Worm (Caenorhabditis elegans): ENCODE results near the gene C38D9.2.

C38D9.2 gene

DNA sequence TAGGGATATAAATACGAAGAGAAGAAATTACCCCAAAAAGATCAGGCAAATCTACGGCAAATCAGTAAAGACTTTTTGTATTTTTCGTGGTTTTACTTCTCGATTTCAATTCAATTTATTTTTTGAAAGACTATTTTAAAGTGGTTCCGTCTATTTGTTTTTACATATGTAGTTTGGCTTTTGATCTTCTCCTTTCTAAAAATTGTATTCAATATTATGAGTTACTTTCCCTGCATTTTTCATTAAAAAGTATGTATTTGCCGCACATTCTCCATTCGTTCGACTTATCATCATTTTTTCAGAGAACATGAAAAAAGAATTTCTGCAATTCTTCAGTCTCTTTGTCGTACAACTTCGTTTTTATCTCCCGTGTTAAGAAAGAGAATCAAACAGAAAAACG lies at the start of gene C38D9.2:
Gene C38D9.2, plus strand, starts transcription at position 301 of the 400 bp plus-strand sequence.
- TF ChIP-seq unc-62 (GFP tag; optimal IDR thresholded peaks at IDR 0.05), result no peak

DNA sequence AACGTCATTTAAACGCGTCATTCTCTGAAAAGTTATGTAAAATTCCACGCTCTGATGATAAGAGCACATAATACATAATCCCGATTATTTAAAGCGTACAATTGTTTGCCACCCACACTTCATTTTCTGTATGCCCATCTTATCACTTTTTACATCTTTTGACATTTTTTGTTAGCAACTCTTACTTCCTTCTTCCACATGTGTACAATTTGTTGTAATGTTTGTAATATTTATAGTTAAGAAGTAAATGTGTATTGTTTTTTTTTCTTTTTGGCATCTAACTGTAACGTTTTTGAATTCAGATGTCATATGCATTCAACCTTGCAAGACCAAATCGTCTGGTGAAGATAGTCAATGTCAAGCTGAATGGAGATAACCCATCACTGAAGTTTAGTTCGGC lies 46.2 kb upstream of the C38D9.2 start, which contains the start of gene fbxa-136:
Gene fbxa-136, plus strand, starts transcription at position 301 of the 400 bp plus-strand sequence.
- TF ChIP-seq unc-62 (GFP tag; optimal IDR thresholded peaks at IDR 0.05), result no peak

DNA sequence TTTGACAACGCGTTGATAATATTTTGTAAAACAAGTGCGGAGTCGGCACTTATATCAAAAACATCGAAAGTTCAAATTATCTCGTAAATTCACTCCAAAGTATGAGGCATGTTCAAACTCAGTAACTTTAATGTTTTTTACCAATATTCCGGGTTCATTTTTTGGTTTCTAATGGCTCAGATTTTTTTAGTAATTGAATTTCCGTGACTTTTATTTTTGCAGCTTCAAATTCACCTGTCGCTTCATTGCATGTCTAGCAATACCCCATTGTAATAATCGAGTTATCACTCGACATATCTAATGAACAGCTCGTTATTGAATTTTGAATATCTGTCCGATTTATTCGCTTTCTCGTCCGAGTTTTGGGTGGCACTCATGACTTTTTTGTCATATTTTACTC lies 39.2 kb upstream of the C38D9.2 start, which contains the start of gene srz-90:
Gene srz-90, plus strand, starts transcription at position 301 of the 400 bp plus-strand sequence.
- no peak for TF ChIP-seq unc-62 (GFP tag; optimal IDR thresholded peaks at IDR 0.05)

DNA sequence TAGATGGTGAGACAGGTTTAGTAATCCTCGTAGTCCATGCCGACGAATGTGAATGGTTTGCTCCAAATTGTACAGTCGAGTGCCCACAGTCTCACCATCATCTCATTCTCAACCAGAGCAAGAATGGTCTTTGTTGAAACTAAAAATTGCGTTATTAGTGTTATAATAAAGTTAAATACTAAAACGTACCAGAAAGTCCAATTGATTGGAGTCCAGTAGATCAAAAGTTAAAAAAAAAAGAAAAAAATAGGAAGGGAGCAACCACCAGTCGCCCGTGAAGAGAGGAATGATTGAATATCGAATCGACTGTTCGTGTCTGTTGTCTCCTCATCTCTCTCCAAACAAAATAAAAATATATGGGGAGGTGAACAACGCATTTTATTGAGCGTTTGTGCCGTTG lies 36.5 kb upstream of the C38D9.2 start, which contains the start of gene C18D4.12:
Gene C18D4.12, minus strand, starts transcription at position 101 of the 400 bp plus-strand sequence.
- TF ChIP-seq unc-62 (GFP tag; optimal IDR thresholded peaks at IDR 0.05), result no peak

DNA sequence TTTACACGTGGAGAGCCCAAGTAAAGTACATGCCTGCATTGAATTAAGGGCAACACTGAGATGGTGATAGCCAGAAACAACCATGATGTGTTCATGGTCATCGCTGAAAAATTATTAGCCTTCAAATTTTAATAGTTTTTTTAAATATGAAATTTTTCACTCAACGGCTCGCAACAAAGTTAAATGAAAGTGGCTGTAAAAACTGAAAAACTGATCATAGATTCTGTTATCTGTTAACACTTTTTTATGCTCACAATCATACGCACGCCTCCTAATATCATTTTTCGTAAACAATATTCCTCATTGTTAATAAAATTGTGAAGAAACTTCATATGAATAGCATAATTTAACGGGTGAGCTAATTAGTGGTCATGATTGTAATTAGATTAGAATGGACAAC lies 35.5 kb upstream of the C38D9.2 start, which contains the start of gene C18D4.4:
Gene C18D4.4, minus strand, starts transcription at position 101 of the 400 bp plus-strand sequence.
- no peak for TF ChIP-seq unc-62 (GFP tag; optimal IDR thresholded peaks at IDR 0.05)

DNA sequence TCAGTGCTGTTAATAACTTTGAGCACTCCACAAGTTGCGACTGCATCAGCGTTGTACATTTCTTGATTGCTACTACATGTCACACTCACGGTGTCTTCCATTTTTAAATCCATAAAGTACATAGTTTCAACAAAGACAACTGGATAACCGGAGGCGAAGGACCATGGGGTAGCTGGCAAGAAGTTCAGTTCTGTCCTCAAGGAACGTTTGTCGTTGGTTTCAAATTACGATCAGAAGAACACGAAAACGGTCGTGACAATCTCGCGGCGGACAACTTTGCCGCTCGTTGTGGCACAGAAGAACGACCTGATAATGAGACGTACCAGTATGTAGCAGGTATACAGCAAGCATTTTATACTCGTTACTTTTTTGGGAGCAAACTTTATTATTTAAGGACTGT lies 34.3 kb upstream of the C38D9.2 start, which contains the start of gene C18D4.3:
Gene C18D4.3, minus strand, starts transcription at position 101 of the 400 bp plus-strand sequence.
- no peak for TF ChIP-seq unc-62 (GFP tag; optimal IDR thresholded peaks at IDR 0.05)

DNA sequence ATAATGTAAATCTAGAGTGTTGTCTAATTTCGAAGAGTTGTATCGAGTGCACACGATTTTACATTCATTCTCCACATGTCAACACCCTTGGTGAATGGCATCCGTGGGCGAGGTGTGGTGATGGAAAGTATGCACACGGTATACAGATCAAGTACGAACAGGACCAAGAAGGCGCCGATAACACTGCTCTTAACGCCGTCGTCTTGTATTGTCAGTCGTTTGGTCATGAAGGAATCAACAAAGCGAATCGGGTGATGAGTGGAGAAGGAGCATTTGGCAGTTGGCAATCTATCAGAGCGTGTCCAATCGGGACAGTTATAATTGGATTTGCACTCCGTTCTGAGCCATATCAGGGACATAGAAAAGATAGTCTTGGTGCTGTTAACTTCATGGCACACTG lies 33.8 kb upstream of the C38D9.2 start:
- TF ChIP-seq unc-62 (GFP tag; optimal IDR thresholded peaks at IDR 0.05), result no peak

DNA sequence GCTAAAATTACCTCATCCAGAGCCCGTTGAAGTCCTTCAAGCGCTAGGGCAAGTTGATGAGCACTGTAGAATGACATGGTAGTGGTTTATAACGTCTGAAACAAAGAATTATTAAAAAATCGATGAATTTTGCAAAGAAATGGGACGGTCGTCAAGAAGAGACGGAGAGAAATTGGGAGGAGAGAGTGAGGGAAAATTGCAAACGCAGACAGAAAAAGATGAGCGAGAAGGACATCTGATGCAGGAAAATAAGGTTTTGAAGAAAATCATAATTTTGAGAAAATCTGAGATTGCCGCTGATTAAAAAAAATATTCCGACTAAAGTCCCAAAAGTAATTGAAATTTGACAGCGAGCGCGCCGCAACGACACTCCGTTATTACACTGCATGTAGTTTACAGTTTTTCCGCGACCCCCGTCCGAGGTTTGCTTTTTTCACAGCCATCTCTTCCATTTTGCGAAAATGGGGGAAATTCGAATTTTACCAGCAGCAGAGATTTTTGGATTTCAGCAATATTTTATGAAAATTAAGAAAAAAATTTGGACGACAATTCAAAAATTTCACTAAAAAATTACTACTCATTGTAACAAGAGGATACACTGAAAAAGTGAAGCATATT lies 28.6 kb upstream of the C38D9.2 start, which contains the start of gene C18D4.6:
Gene C18D4.6, minus strand, starts transcription at position 97 of the 618 bp plus-strand sequence.
- no peak for TF ChIP-seq unc-62 (GFP tag; optimal IDR thresholded peaks at IDR 0.05)

DNA sequence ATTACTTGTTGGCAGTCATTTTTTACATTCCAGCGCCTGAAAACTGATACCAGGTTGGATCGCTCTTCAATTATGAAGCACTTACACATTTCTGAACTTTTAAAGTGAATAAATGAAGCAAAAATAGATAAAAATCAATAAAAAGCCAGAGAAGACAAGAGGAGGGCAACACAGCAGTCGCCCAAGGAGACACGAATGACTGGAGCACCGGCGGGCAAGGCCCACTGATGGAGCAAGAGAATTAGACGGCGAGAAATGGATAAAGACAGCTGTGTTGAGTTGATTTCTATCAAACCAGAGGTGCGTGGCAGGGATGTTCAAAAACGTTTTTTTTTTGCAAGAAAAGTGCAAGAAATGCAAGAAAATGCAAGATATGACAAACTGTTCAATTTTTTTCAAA lies 27.7 kb upstream of the C38D9.2 start:
- TF ChIP-seq unc-62 (GFP tag; optimal IDR thresholded peaks at IDR 0.05), result no peak

DNA sequence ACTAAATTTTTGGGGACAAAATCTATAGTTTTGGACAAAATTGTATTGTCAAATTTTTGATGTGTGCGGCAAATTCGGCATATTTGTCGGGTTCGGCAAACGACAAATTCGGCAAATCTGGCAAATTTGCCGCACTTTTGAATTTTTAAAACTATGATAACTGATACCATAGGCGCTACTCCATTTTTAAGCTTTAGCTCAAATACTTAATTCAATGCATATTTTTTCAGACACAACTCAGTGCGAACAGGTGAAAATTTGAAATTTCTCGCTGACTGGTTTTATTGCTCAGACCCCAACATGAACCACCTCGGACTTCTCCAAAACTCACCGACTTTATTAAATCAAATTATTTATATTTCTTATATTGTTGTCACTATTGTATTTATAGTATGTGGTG lies 26.7 kb upstream of the C38D9.2 start, which contains the start of gene srz-25:
Gene srz-25, plus strand, starts transcription at position 301 of the 400 bp plus-strand sequence.
- TF ChIP-seq unc-62 (GFP tag; optimal IDR thresholded peaks at IDR 0.05), result no peak

DNA sequence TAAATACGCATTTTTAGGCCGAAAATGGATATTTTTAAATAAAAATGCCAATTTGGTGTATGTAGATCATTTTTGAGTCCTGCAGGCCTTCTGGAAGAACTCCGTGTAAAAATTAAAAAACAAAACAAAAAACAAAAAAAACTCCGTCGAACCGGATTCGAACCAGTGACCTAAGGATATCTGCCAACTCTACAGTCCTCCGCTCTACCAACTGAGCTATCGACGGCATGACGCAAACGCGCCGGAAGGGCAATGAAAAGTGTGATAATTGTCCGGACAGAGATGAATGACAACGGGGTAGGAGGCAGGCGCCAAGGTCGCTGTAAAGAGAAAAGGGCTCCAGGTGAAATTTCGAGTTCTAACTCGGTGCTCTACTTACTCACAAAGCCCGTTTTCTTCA lies 24.6 kb upstream of the C38D9.2 start:
- TF ChIP-seq unc-62 (GFP tag; optimal IDR thresholded peaks at IDR 0.05), result no peak

DNA sequence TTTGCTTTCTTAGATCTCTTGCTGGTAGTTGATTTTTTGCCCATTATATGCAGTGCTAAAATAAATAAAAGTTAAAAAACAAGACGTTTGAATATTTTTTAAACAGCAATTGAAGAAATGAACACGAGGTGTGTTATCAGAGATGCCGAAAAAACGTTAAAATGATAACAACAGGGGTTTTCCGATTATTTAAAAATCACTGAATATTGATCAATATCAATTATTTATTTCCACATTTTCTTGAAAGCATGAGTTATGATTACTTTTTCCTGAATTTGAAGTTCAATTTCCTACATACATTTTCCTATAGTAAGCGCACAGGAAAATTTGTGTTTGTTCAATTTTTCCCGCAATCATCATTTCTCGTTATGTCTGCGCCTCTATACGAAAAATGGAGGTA lies 20.0 kb upstream of the C38D9.2 start:
- TF ChIP-seq unc-62 (GFP tag; optimal IDR thresholded peaks at IDR 0.05), result no peak

DNA sequence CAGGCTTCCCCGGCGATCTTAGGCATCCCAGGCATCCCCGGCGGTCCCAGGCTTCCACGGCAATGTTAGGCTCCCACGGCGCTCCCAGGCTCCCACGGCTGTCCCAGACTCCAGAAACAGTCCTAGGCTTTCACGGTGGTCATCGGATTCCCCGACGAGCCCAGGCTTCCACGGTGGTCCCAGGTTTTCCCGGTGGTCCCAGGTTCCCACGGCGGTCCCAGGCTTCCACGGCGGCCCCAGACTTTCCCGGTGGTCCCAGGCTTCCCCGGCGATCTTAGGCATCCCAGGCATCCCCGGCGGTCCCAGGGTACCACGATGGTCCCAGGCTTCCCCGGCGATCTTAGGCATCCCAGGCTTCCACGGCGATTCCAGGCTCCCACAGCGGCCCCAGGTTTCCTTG lies 18.3 kb upstream of the C38D9.2 start:
- TF ChIP-seq unc-62 (GFP tag; optimal IDR thresholded peaks at IDR 0.05), result no peak

DNA sequence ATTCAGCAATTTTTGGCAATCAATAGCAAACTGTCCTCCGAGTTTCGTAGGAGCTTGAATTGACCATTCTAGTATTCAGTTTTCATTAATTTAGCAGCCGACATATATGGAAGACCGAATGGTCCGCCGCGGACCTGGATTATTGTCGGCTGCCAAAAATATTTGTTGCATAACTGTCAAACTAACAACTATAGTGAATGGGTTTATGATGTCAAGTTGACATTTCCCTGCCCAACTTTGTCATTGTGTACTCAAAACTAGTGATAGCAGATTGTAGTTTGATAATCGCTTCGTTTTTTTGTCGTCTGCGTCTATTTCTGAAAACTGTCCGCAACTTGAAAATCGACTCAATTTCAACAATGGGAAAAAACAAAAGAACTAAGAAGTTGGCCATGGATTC lies 17.6 kb upstream of the C38D9.2 start, which contains the start of gene fbxa-176:
Gene fbxa-176, plus strand, starts transcription at position 314 of the 400 bp plus-strand sequence.
- TF ChIP-seq unc-62 (GFP tag; optimal IDR thresholded peaks at IDR 0.05), result no peak

DNA sequence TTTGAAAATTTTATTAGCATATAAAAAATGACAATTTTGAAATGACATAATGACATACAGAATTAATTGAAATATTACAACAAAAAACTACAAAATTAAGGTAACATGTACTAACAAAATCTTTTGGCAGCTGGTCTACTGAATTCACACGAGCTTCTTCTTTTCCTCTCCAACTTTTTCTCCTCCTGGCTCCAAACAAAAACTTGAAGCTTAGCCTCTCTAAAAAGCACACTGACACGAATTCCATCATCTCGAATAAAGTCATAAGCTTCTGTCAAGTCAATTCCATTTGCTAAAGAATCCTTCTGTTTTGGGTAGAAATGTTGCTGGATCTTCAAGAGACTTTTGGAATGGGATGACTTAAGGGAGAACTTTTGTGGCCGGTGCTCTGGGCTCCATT lies 15.6 kb upstream of the C38D9.2 start:
- TF ChIP-seq unc-62 (GFP tag; optimal IDR thresholded peaks at IDR 0.05), result no peak

DNA sequence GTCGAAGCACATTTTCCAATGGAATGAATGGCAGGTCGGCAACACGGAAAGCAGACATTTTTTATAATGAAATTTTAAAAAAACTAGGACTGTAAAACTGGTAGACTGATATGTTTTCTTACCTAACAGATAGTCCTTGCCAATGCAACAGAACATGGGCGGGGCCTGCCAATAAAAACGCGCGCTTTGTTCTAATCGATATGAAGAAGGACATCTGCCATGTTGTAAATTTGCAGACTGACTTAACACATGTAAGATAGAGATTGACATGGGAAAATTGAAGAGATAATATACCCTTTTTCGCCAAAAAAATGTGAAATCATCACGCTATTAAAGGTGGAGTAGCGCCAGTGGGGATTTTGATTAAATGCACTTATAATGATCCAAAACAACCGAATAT lies 14.2 kb upstream of the C38D9.2 start, which contains the start of gene C38D9.8:
Gene C38D9.8, minus strand, starts transcription at position 101 of the 400 bp plus-strand sequence.
- TF ChIP-seq unc-62 (GFP tag; optimal IDR thresholded peaks at IDR 0.05), result no peak

DNA sequence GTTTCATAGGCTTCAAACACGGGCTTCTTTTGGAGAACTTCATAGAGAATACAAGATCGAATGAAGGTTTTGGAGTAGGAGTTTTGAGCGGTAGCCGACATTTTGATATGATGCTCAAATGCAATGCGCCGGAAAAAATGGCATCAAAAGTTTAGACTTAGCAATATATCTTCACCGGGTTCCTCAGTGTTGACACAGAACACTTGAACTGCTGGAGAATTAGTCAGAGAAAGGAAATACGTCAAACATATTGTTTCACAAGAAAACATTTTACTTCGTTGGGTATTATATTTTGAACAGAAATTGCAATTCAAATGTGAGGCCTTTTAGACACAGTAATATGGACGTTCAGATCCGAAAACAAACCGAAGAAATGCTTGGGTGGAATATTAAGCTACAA lies 8.6 kb upstream of the C38D9.2 start, which contains the start of gene fbxa-174:
Gene fbxa-174, minus strand, starts transcription at position 101 of the 400 bp plus-strand sequence.
- no peak for TF ChIP-seq unc-62 (GFP tag; optimal IDR thresholded peaks at IDR 0.05)

Measured in whole organism, dauer.